Fruit fly (Drosophila melanogaster): ENCODE results near the gene smog.

smog gene

dm6 chr2L:4837772-4838397 lies 14.8 kb upstream of the smog start, which contains the start of the genes tank and CG12194 (continued):
- TF ChIP-seq mirr (GFP tag; optimal IDR thresholded peaks at IDR 0.05) = peak; percentile 91
- no peak for TF ChIP-seq sqz (GFP tag; optimal IDR thresholded peaks at IDR 0.05)
- no peak for TF ChIP-seq sc (optimal IDR thresholded peaks at IDR 0.05)
- TF ChIP-seq sc (GFP tag; optimal IDR thresholded peaks at IDR 0.05) = peak; percentile 99
- peak; percentile 87 for TF ChIP-seq crol (GFP tag; IDR thresholded peaks at IDR 0.05)
- peak; percentile 98 for TF ChIP-seq ro (GFP tag; IDR thresholded peaks at IDR 0.05)
- peak; percentile 99 for TF ChIP-seq CG17359 (tag; optimal IDR thresholded peaks at IDR 0.05)
- TF ChIP-seq her (GFP tag; optimal IDR thresholded peaks at IDR 0.05) = peak; percentile 97
- TF ChIP-seq Hey (tag; optimal IDR thresholded peaks at IDR 0.05) = peak; percentile 85
- peak; percentile 99 for TF ChIP-seq nau (GFP tag; optimal IDR thresholded peaks at IDR 0.05)
- TF ChIP-seq CG12071 (GFP tag; optimal IDR thresholded peaks at IDR 0.05) = peak; percentile 99
- TF ChIP-seq Sox100B (GFP tag; optimal IDR thresholded peaks at IDR 0.05) = peak; percentile 92
- TF ChIP-seq Xrp1 (GFP tag; IDR thresholded peaks at IDR 0.05) = peak; percentile 100
- peak; percentile 95 for TF ChIP-seq lbe (GFP tag; optimal IDR thresholded peaks at IDR 0.05)
- peak; percentile 90 for TF ChIP-seq ftz-f1 (GFP tag; optimal IDR thresholded peaks at IDR 0.05)
- TF ChIP-seq CG32767 (GFP tag; IDR thresholded peaks at IDR 0.05) = peak; percentile 99
- TF ChIP-seq pho (GFP tag; optimal IDR thresholded peaks at IDR 0.05) = peak; percentile 99
- peak; percentile 99 for TF ChIP-seq ems (GFP tag; optimal IDR thresholded peaks at IDR 0.05)
- TF ChIP-seq CG11093 (GFP tag; IDR thresholded peaks at IDR 0.05) = peak; percentile 99
- peak; percentile 99 for TF ChIP-seq Mad (GFP tag; optimal IDR thresholded peaks at IDR 0.05)
- peak; percentile 98 for TF ChIP-seq CG8924 (tag; optimal IDR thresholded peaks at IDR 0.05)
- peak; percentile 98 for TF ChIP-seq da (GFP tag; optimal IDR thresholded peaks at IDR 0.05)
- no peak for TF ChIP-seq lov (optimal IDR thresholded peaks at IDR 0.05)
- TF ChIP-seq lov (GFP tag; IDR thresholded peaks at IDR 0.05) = peak; percentile 99
- peak; percentile 86 for TF ChIP-seq z (GFP tag; IDR thresholded peaks at IDR 0.05)
- peak; percentile 99 for TF ChIP-seq CG18619 (GFP tag; optimal IDR thresholded peaks at IDR 0.05)
- TF ChIP-seq ATbp (GFP tag; optimal IDR thresholded peaks at IDR 0.05) = peak; percentile 99
- TF ChIP-seq CG10431 (GFP tag; optimal IDR thresholded peaks at IDR 0.05) = peak; percentile 79
- TF ChIP-seq CG9797 (GFP tag; optimal IDR thresholded peaks at IDR 0.05) = peak; percentile 73
- peak; percentile 97 for TF ChIP-seq CG6854 (GFP tag; optimal IDR thresholded peaks at IDR 0.05)
- TF ChIP-seq C15 (GFP tag; IDR thresholded peaks at IDR 0.05) = peak; percentile 98
- peak; percentile 98 for TF ChIP-seq CG3407 (GFP tag; optimal IDR thresholded peaks at IDR 0.05)
- peak; percentile 98 for TF ChIP-seq CG11085 (GFP tag; IDR thresholded peaks at IDR 0.05)
- TF ChIP-seq Dp (GFP tag; optimal IDR thresholded peaks at IDR 0.05) = peak; percentile 42
- TF ChIP-seq fd3F (GFP tag; optimal IDR thresholded peaks at IDR 0.05) = peak; percentile 97
- TF ChIP-seq CG34224 (GFP tag; IDR thresholded peaks at IDR 0.05; ENCODE audit: partially characterized antibody) = peak; percentile 70
- TF ChIP-seq CG6175 (GFP tag; IDR thresholded peaks at IDR 0.05) = peak; percentile 98
- TF ChIP-seq gem (tag; optimal IDR thresholded peaks at IDR 0.05) = peak; percentile 99
- TF ChIP-seq Nf-YB (GFP tag; optimal IDR thresholded peaks at IDR 0.05) = peak; percentile 88
- peak; percentile 98 for TF ChIP-seq CrebB (tag; optimal IDR thresholded peaks at IDR 0.05)
- TF ChIP-seq pan (optimal IDR thresholded peaks at IDR 0.05) = no peak
- peak in 1 of 2 experiments; percentile 100 for TF ChIP-seq pan (GFP tag; optimal IDR thresholded peaks at IDR 0.05 in 1 of 2, IDR thresholded peaks at IDR 0.05 in 1 of 2)
- peak; percentile 94 for TF ChIP-seq CG6654 (GFP tag; optimal IDR thresholded peaks at IDR 0.05)
- peak; percentile 84 for TF ChIP-seq knrl (GFP tag; IDR thresholded peaks at IDR 0.05; ENCODE audit: partially characterized antibody)
- peak; percentile 100 for TF ChIP-seq vvl (GFP tag; IDR thresholded peaks at IDR 0.05)
- no peak for TF ChIP-seq Tbp (GFP tag; optimal IDR thresholded peaks at IDR 0.05)
- TF ChIP-seq CG17361 (GFP tag; IDR thresholded peaks at IDR 0.05) = peak; percentile 98
- TF ChIP-seq Dip2 (GFP tag; IDR thresholded peaks at IDR 0.05) = peak; percentile 72
- TF ChIP-seq CG15514 (GFP tag; optimal IDR thresholded peaks at IDR 0.05) = peak; percentile 95
- TF ChIP-seq Ets65A (GFP tag) = peak; percentile 100
- peak; percentile 99 for TF ChIP-seq H2.0 (GFP tag; IDR thresholded peaks at IDR 0.05)
